Worm (Caenorhabditis elegans): ENCODE results near the gene tsp-8.

tsp-8 gene

ce11 chrX:14715459-14715858, 13.8 kb downstream of the tsp-8 start:
- TF ChIP-seq aly-2 (tag; optimal IDR thresholded peaks at IDR 0.05) (no peak), peb-1 (tag; optimal IDR thresholded peaks at IDR 0.05) (no peak), nhr-23 (tag; optimal IDR thresholded peaks at IDR 0.05) (no peak), ama-1 (optimal IDR thresholded peaks at IDR 0.05) (no peak), snpc-4 (tag; optimal IDR thresholded peaks at IDR 0.05) (peak; percentile 5), elt-3 (tag; optimal IDR thresholded peaks at IDR 0.05) (no peak), sma-3 (GFP tag; optimal IDR thresholded peaks at IDR 0.05) (no peak), elt-1 (tag; optimal IDR thresholded peaks at IDR 0.05) (no peak), nhr-12 (tag; optimal IDR thresholded peaks at IDR 0.05) (no peak)

ce11 chrX:14711168-14711629, 18.1 kb downstream of the tsp-8 start, which contains the start of gene atrn-1:
TSS of gene atrn-1 (plus strand) at chrX:14711579.
- no peak for TF ChIP-seq ztf-11 (tag; optimal IDR thresholded peaks at IDR 0.05)
- TF ChIP-seq unc-39 (tag; optimal IDR thresholded peaks at IDR 0.05): no peak
- TF ChIP-seq unc-55 (GFP tag; optimal IDR thresholded peaks at IDR 0.05): peak; percentile 14
- peak; percentile 11 for TF ChIP-seq crh-2 (tag; optimal IDR thresholded peaks at IDR 0.05)
- peak; percentile 8 for TF ChIP-seq nhr-129 (tag; optimal IDR thresholded peaks at IDR 0.05)
- peak; percentile 54 for TF ChIP-seq fos-1 (tag; optimal IDR thresholded peaks at IDR 0.05)
- TF ChIP-seq sma-3 (GFP tag; optimal IDR thresholded peaks at IDR 0.05): peak; percentile 20
- TF ChIP-seq elt-3 (tag; optimal IDR thresholded peaks at IDR 0.05): no peak
- peak; percentile 64 for TF ChIP-seq C34F6.9 (tag; optimal IDR thresholded peaks at IDR 0.05)
- no peak for TF ChIP-seq nhr-25 (tag; optimal IDR thresholded peaks at IDR 0.05)
- TF ChIP-seq nhr-23 (tag; optimal IDR thresholded peaks at IDR 0.05): no peak
- peak; percentile 17 for TF ChIP-seq sem-4 (tag; optimal IDR thresholded peaks at IDR 0.05)
- no peak for TF ChIP-seq skn-1 (tag; optimal IDR thresholded peaks at IDR 0.05)

- peak; percentile 61 for TF ChIP-seq fos-1 (tag; optimal IDR thresholded peaks at IDR 0.05)
- no peak for TF ChIP-seq crh-2 (tag; optimal IDR thresholded peaks at IDR 0.05)
- TF ChIP-seq ztf-1 (GFP tag; conservative IDR thresholded peaks at IDR 0.05): no peak
- no peak for TF ChIP-seq unc-62 (GFP tag; optimal IDR thresholded peaks at IDR 0.05)
- no peak for TF ChIP-seq lin-11 (tag; optimal IDR thresholded peaks at IDR 0.05)
- TF ChIP-seq blmp-1 (tag; optimal IDR thresholded peaks at IDR 0.05; ENCODE audit: insufficient read depth): peak; percentile 64
- no peak for TF ChIP-seq mdl-1 (tag; optimal IDR thresholded peaks at IDR 0.05)
- no peak for TF ChIP-seq F13H6.1 (tag; optimal IDR thresholded peaks at IDR 0.05)
- no peak for TF ChIP-seq ceh-82 (tag; optimal IDR thresholded peaks at IDR 0.05)
- no peak for TF ChIP-seq unc-55 (GFP tag; optimal IDR thresholded peaks at IDR 0.05)
- TF ChIP-seq nhr-23 (tag; optimal IDR thresholded peaks at IDR 0.05): no peak
- TF ChIP-seq mab-5 (tag; optimal IDR thresholded peaks at IDR 0.05): no peak
- TF ChIP-seq ztf-11 (tag; optimal IDR thresholded peaks at IDR 0.05): no peak
- no peak for TF ChIP-seq zag-1 (tag; optimal IDR thresholded peaks at IDR 0.05)
- TF ChIP-seq lin-13 (GFP tag; optimal IDR thresholded peaks at IDR 0.05): no peak
- TF ChIP-seq skn-1 (tag; optimal IDR thresholded peaks at IDR 0.05): no peak
- TF ChIP-seq dmd-4 (tag; optimal IDR thresholded peaks at IDR 0.05): no peak
- no peak for TF ChIP-seq nhr-12 (tag; optimal IDR thresholded peaks at IDR 0.05)
These were observed 19.7 kb downstream of the tsp-8 start for ce11 chrX:14709591-14709990.

ce11 chrX:14708176-14708642, 21.1 kb downstream of the tsp-8 start:
- TF ChIP-seq crh-2 (tag; optimal IDR thresholded peaks at IDR 0.05): peak; percentile 91
- TF ChIP-seq nhr-237 (tag; optimal IDR thresholded peaks at IDR 0.05): no peak
- no peak for TF ChIP-seq nhr-77 (tag; optimal IDR thresholded peaks at IDR 0.05)
- peak; percentile 97 for TF ChIP-seq C34F6.9 (tag; optimal IDR thresholded peaks at IDR 0.05)
- peak; percentile 98 for TF ChIP-seq fos-1 (tag; optimal IDR thresholded peaks at IDR 0.05)
- TF ChIP-seq snpc-4 (tag; optimal IDR thresholded peaks at IDR 0.05): peak; percentile 84
- peak; percentile 90 for TF ChIP-seq sma-3 (GFP tag; optimal IDR thresholded peaks at IDR 0.05)
- peak; percentile 94 for TF ChIP-seq nhr-129 (tag; optimal IDR thresholded peaks at IDR 0.05)
- TF ChIP-seq ZK546.5 (tag; optimal IDR thresholded peaks at IDR 0.05): no peak
- peak; percentile 9 for TF ChIP-seq R02D3.7 (tag; optimal IDR thresholded peaks at IDR 0.05)
- no peak for TF ChIP-seq dmd-4 (tag; optimal IDR thresholded peaks at IDR 0.05)
- peak; percentile 85 for TF ChIP-seq ztf-4 (tag; optimal IDR thresholded peaks at IDR 0.05)
- TF ChIP-seq mbf-1 (tag; optimal IDR thresholded peaks at IDR 0.05): no peak
- no peak for TF ChIP-seq elt-3 (tag; optimal IDR thresholded peaks at IDR 0.05)
- TF ChIP-seq nhr-21 (tag; optimal IDR thresholded peaks at IDR 0.05): peak; percentile 89
- TF ChIP-seq F13H6.1 (tag; optimal IDR thresholded peaks at IDR 0.05): peak; percentile 97
- no peak for TF ChIP-seq ztf-11 (tag; optimal IDR thresholded peaks at IDR 0.05)
- TF ChIP-seq nhr-23 (tag; optimal IDR thresholded peaks at IDR 0.05): no peak
- TF ChIP-seq lin-13 (GFP tag; optimal IDR thresholded peaks at IDR 0.05): peak; percentile 93
- peak; percentile 88 for TF ChIP-seq nhr-25 (tag; optimal IDR thresholded peaks at IDR 0.05)
- no peak for TF ChIP-seq alr-1 (tag; optimal IDR thresholded peaks at IDR 0.05)
- peak; percentile 94 for TF ChIP-seq ceh-16 (tag; optimal IDR thresholded peaks at IDR 0.05)
- TF ChIP-seq Y55F3AM.14 (GFP tag; optimal IDR thresholded peaks at IDR 0.05): peak; percentile 96
- peak; percentile 68 for TF ChIP-seq blmp-1 (tag; optimal IDR thresholded peaks at IDR 0.05; ENCODE audit: insufficient read depth)
- TF ChIP-seq sem-4 (tag; optimal IDR thresholded peaks at IDR 0.05): peak; percentile 76
- no peak for TF ChIP-seq aly-2 (tag; optimal IDR thresholded peaks at IDR 0.05)
- TF ChIP-seq mdl-1 (tag; optimal IDR thresholded peaks at IDR 0.05): peak; percentile 43 to 91
- TF ChIP-seq unc-39 (tag; optimal IDR thresholded peaks at IDR 0.05): peak; percentile 33
- TF ChIP-seq unc-55 (GFP tag; optimal IDR thresholded peaks at IDR 0.05): peak; percentile 96
- peak; percentile 88 for TF ChIP-seq egl-27 (tag; optimal IDR thresholded peaks at IDR 0.05)
- peak; percentile 53 for TF ChIP-seq nhr-10 (tag; optimal IDR thresholded peaks at IDR 0.05)
- TF ChIP-seq ceh-82 (tag; optimal IDR thresholded peaks at IDR 0.05): peak; percentile 92
- peak; percentile 92 for TF ChIP-seq mab-5 (tag; optimal IDR thresholded peaks at IDR 0.05)
- peak; percentile 76 to 84 for TF ChIP-seq lsy-2 (tag; optimal IDR thresholded peaks at IDR 0.05)
- no peak for TF ChIP-seq unc-62 (GFP tag; optimal IDR thresholded peaks at IDR 0.05)
- peak; percentile 61 for TF ChIP-seq gmeb-1 (tag; optimal IDR thresholded peaks at IDR 0.05)

All from whole organism, L2 larva.